Fruit fly (Drosophila melanogaster) whole organism, embryonic: Measurements from ENCODE around the gene sol.

Source experiments
- ATbp ChIP-seq: fragments of 200-800 bp; sonication (Bioruptor generic); optimal IDR thresholded peaks from 2 replicates; lab custom pipeline; 2017; ENCODE audit warnings: missing biosample characterization, mild to moderate bottlenecking, missing genetic modification characterization, missing genetic modification reagents
- C15 ChIP-seq: fragments of 200-800 bp; sonication (Bioruptor generic); IDR thresholded peaks from 3 replicates; pipeline ENCODE4 v1.3.6; 2022; ENCODE audit warnings: missing biosample characterization, missing genetic modification characterization
- CG10147 ChIP-seq: fragments of 200-800 bp; sonication (Bioruptor generic); optimal IDR thresholded peaks from 2 replicates; lab custom pipeline; 2019; ENCODE audit warnings: missing biosample characterization, mild to moderate bottlenecking, missing genetic modification characterization, moderate library complexity
- CG10979 ChIP-seq: fragments of 200-800 bp; sonication (Bioruptor generic); optimal IDR thresholded peaks from 2 replicates; lab custom pipeline; 2018; ENCODE audit warnings: missing biosample characterization, mild to moderate bottlenecking, missing genetic modification characterization, moderate library complexity
- CG11085 ChIP-seq: fragments of 200-800 bp; sonication (Bioruptor generic); IDR thresholded peaks from 2 replicates; pipeline ENCODE4 v1.3.6; 2022; ENCODE audit warnings: missing biosample characterization, missing genetic modification characterization
- CG14441 ChIP-seq: fragments of 200-800 bp; sonication (Bioruptor generic); IDR thresholded peaks from 2 replicates; pipeline ENCODE4 v1.3.6; 2022; ENCODE audit warnings: missing biosample characterization, missing genetic modification characterization
- CG14710 ChIP-seq: fragments of 200-800 bp; sonication (Bioruptor generic); optimal IDR thresholded peaks from 3 replicates; lab custom pipeline; 2019; ENCODE audit warnings: missing biosample characterization, mild to moderate bottlenecking, missing genetic modification characterization, moderate library complexity
- CG16779 ChIP-seq: fragments of 200-800 bp; sonication (Bioruptor generic); IDR thresholded peaks from 2 replicates; pipeline ENCODE4 v1.3.6; 2022; ENCODE audit warnings: missing biosample characterization, missing genetic modification characterization
- CG17328 ChIP-seq: fragments of 200-800 bp; sonication (Bioruptor generic); IDR thresholded peaks from 2 replicates; pipeline ENCODE4 v1.3.6; 2022; ENCODE audit warnings: missing biosample characterization, missing genetic modification characterization
- CG17802 ChIP-seq: fragments of 200-800 bp; sonication (Bioruptor generic); optimal IDR thresholded peaks from 2 replicates; lab custom pipeline; 2018; ENCODE audit warnings: missing biosample characterization, mild to moderate bottlenecking, missing genetic modification characterization, moderate library complexity
- CG1832 ChIP-seq: fragments of 200-800 bp; sonication (Bioruptor generic); optimal IDR thresholded peaks from 2 replicates; lab custom pipeline; 2017; ENCODE audit warnings: missing biosample characterization, mild to moderate bottlenecking, missing genetic modification characterization, inconsistent platforms
- CG2202 ChIP-seq: fragments of 200-800 bp; sonication (Bioruptor generic); optimal IDR thresholded peaks from 2 replicates; lab custom pipeline; 2018; ENCODE audit warnings: missing biosample characterization, mild to moderate bottlenecking, missing genetic modification characterization
- CG2875 ChIP-seq: fragments of 200-800 bp; sonication (Bioruptor generic); optimal IDR thresholded peaks from 2 replicates; lab custom pipeline; 2017; ENCODE audit warnings: missing biosample characterization, mild to moderate bottlenecking, missing genetic modification characterization, missing genetic modification reagents
- CG31388 ChIP-seq: fragments of 200-800 bp; sonication (Bioruptor generic); optimal IDR thresholded peaks from 2 replicates; lab custom pipeline; 2016; ENCODE audit warnings: missing biosample characterization, missing genetic modification characterization
- CG32767 ChIP-seq: fragments of 200-800 bp; sonication (Bioruptor generic); IDR thresholded peaks from 2 replicates; pipeline ENCODE4 v1.3.6; 2022; ENCODE audit warnings: missing biosample characterization, missing genetic modification characterization
- CG3407 ChIP-seq: fragments of 200-800 bp; sonication (Bioruptor generic); optimal IDR thresholded peaks from 2 replicates; lab custom pipeline; 2018; ENCODE audit warnings: missing biosample characterization, mild to moderate bottlenecking, missing genetic modification characterization
- CG34422 ChIP-seq: fragments of 200-800 bp; sonication (Bioruptor generic); IDR thresholded peaks from 3 replicates; pipeline ENCODE4 v1.3.6; 2022; ENCODE audit warnings: missing biosample characterization, missing genetic modification characterization
- CG3995 ChIP-seq: fragments of 200-800 bp; sonication (Bioruptor generic); optimal IDR thresholded peaks from 3 replicates; lab custom pipeline; 2016; ENCODE audit warnings: missing biosample characterization, missing genetic modification characterization
- CG4360 ChIP-seq: fragments of 200-800 bp; sonication (Bioruptor generic); IDR thresholded peaks from 2 replicates; pipeline ENCODE4 v1.3.6; 2022; ENCODE audit warnings: missing biosample characterization, missing genetic modification characterization
- CG4404 ChIP-seq: fragments of 200-800 bp; sonication (Bioruptor generic); IDR thresholded peaks from 2 replicates; pipeline ENCODE4 v1.3.6; 2022; ENCODE audit warnings: missing biosample characterization, missing genetic modification characterization
- CG4617 ChIP-seq: fragments of 200-800 bp; sonication (Bioruptor generic); optimal IDR thresholded peaks from 3 replicates; lab custom pipeline; 2016; ENCODE audit warnings: missing biosample characterization, missing genetic modification characterization, borderline replicate concordance
- CG7556 ChIP-seq: fragments of 200-800 bp; sonication (Bioruptor generic); optimal IDR thresholded peaks from 2 replicates; lab custom pipeline; 2017; ENCODE audit warnings: missing biosample characterization, mild to moderate bottlenecking, missing genetic modification characterization
- Dp ChIP-seq: fragments of 200-800 bp; sonication (Bioruptor generic); optimal IDR thresholded peaks from 2 replicates; lab custom pipeline; 2018; ENCODE audit warnings: missing biosample characterization, mild to moderate bottlenecking, missing genetic modification characterization, moderate library complexity
- H15 ChIP-seq: fragments of 200-800 bp; sonication (Bioruptor generic); IDR thresholded peaks from 3 replicates; pipeline ENCODE4 v1.3.6; 2022; ENCODE audit warnings: missing biosample characterization, missing genetic modification characterization
- Max ChIP-seq: fragments of 200-800 bp; sonication (Bioruptor generic); optimal IDR thresholded peaks from 2 replicates; lab custom pipeline; 2016; ENCODE audit warnings: missing biosample characterization, mild to moderate bottlenecking, missing genetic modification characterization
- Meics ChIP-seq: fragments of 200-800 bp; sonication (Bioruptor generic); optimal IDR thresholded peaks from 2 replicates; lab custom pipeline; 2017; ENCODE audit warnings: missing biosample characterization, mild to moderate bottlenecking, missing genetic modification characterization
- NFAT ChIP-seq: fragments of 200-800 bp; sonication (Bioruptor generic); IDR thresholded peaks from 2 replicates; pipeline ENCODE4 v1.3.6; 2022; ENCODE audit warnings: missing biosample characterization, missing genetic modification characterization
- NK7.1 ChIP-seq: fragments of 200-800 bp; sonication (Bioruptor generic); optimal IDR thresholded peaks from 3 replicates; lab custom pipeline; 2016; ENCODE audit warnings: missing biosample characterization, missing genetic modification characterization
- Neu2 ChIP-seq: fragments of 200-800 bp; sonication (Bioruptor generic); optimal IDR thresholded peaks from 3 replicates; lab custom pipeline; 2016; ENCODE audit warnings: missing biosample characterization, missing genetic modification characterization, borderline replicate concordance
- Poxn ChIP-seq: fragments of 200-800 bp; sonication (Bioruptor generic); IDR thresholded peaks from 2 replicates; pipeline ENCODE4 v1.3.6; 2022; ENCODE audit warnings: missing biosample characterization, missing genetic modification characterization
- bsh ChIP-seq, 2 experiments: fragments of 200-800 bp; sonication (Bioruptor generic); optimal IDR thresholded peaks; 2 replicates each; lab custom pipeline; 2017 to 2018; ENCODE audit warnings: mild to moderate bottlenecking in 2 of 2, missing biosample characterization in 2 of 2, missing genetic modification characterization in 2 of 2, moderate library complexity in 1 of 2
- btn ChIP-seq: fragments of 200-800 bp; sonication (Bioruptor generic); optimal IDR thresholded peaks from 2 replicates; lab custom pipeline; 2016; ENCODE audit warnings: missing biosample characterization, missing genetic modification characterization
- chif ChIP-seq, 2 experiments: fragments of 200-800 bp; sonication (Bioruptor generic); optimal IDR thresholded peaks; 3 replicates each; lab custom pipeline; 2016; ENCODE audit warnings: missing biosample characterization in 2 of 2, missing genetic modification characterization in 2 of 2
- chinmo ChIP-seq: fragments of 200-800 bp; sonication (Bioruptor generic); IDR thresholded peaks from 4 replicates; pipeline ENCODE4 v1.3.6; 2022; ENCODE audit warnings: missing biosample characterization, missing genetic modification characterization; ENCODE audit not compliant: partially characterized antibody
- disco-r ChIP-seq: fragments of 200-800 bp; sonication (Bioruptor generic); optimal IDR thresholded peaks from 2 replicates; lab custom pipeline; 2016; ENCODE audit warnings: missing biosample characterization, missing genetic modification characterization
- dm ChIP-seq: fragments of 200-800 bp; sonication (Bioruptor generic); optimal IDR thresholded peaks from 3 replicates; lab custom pipeline; 2016; ENCODE audit warnings: missing biosample characterization, missing genetic modification characterization
- ems ChIP-seq: fragments of 200-800 bp; sonication (Bioruptor generic); optimal IDR thresholded peaks from 3 replicates; lab custom pipeline; 2016; ENCODE audit warnings: missing biosample characterization, missing genetic modification characterization
- gfzf ChIP-seq: fragments of 200-800 bp; sonication (Bioruptor generic); optimal IDR thresholded peaks from 2 replicates; lab custom pipeline; 2016; ENCODE audit warnings: missing biosample characterization, mild to moderate bottlenecking, missing genetic modification characterization, moderate library complexity
- her ChIP-seq: fragments of 200-800 bp; sonication (Bioruptor generic); optimal IDR thresholded peaks from 2 replicates; lab custom pipeline; 2016; ENCODE audit warnings: missing biosample characterization, missing genetic modification characterization
- kah ChIP-seq: fragments of 200-800 bp; sonication (Bioruptor generic); optimal IDR thresholded peaks from 2 replicates; lab custom pipeline; 2018; ENCODE audit warnings: missing biosample characterization, mild to moderate bottlenecking, missing genetic modification characterization
- klu ChIP-seq: fragments of 200-800 bp; sonication (Bioruptor generic); IDR thresholded peaks from 2 replicates; pipeline ENCODE4 v1.3.6; 2022; ENCODE audit warnings: missing biosample characterization, missing genetic modification characterization
- pan ChIP-seq, 4 experiments: fragments of >200 bp in 3 of 4; fragments of 200-800 bp in 1 of 4; sonication (Bioruptor generic) in 1 of 4; optimal IDR thresholded peaks in 3 of 4; IDR thresholded peaks in 1 of 4; 2 replicates each; pipeline versions ENCODE4 v1.3.6 to Lab custom; 2017 to 2022; ENCODE audit warnings: missing biosample characterization in 2 of 4, missing genetic modification characterization in 2 of 4, mixed read lengths in 1 of 4
- pnt ChIP-seq: fragments of 200-800 bp; sonication (Bioruptor generic); optimal IDR thresholded peaks from 3 replicates; lab custom pipeline; 2016; ENCODE audit warnings: missing biosample characterization, missing genetic modification characterization
- scrt ChIP-seq: fragments of 200-800 bp; sonication (Bioruptor generic); optimal IDR thresholded peaks from 2 replicates; lab custom pipeline; 2018; ENCODE audit warnings: missing biosample characterization, mild to moderate bottlenecking, missing genetic modification characterization, moderate library complexity
- sd ChIP-seq: fragments of 200-800 bp; sonication (Bioruptor generic); optimal IDR thresholded peaks from 3 replicates; lab custom pipeline; 2018; ENCODE audit warnings: missing biosample characterization, mild to moderate bottlenecking, missing genetic modification characterization, moderate library complexity
- shn ChIP-seq: fragments of 200-800 bp; sonication (Bioruptor generic); optimal IDR thresholded peaks from 3 replicates; lab custom pipeline; 2016; ENCODE audit warnings: missing biosample characterization, missing genetic modification characterization
- slou ChIP-seq: fragments of 200-800 bp; sonication (Bioruptor generic); optimal IDR thresholded peaks from 3 replicates; lab custom pipeline; 2016; ENCODE audit warnings: missing biosample characterization, missing genetic modification characterization
- wor ChIP-seq: fragments of 200-800 bp; sonication (Bioruptor generic); IDR thresholded peaks from 2 replicates; pipeline ENCODE4 v1.3.6; 2022; ENCODE audit warnings: missing biosample characterization, missing genetic modification characterization
- zfh2 ChIP-seq: fragments of 200-800 bp; sonication (Bioruptor generic); optimal IDR thresholded peaks from 2 replicates; lab custom pipeline; 2016; ENCODE audit warnings: missing biosample characterization, missing genetic modification characterization

The sol gene

dm6 chrX:21367363-21368072 lies 17.4 kb downstream of the sol start (continued):
- peak; percentile 93 to 96 for TF ChIP-seq chif (GFP tag; optimal IDR thresholded peaks at IDR 0.05; lab: Kevin White, UChicago)
- TF ChIP-seq C15 = peak; percentile 89
- peak; percentile 95 for TF ChIP-seq CG3407 (GFP tag; lab: Kevin White, UChicago)
- TF ChIP-seq CG32767 (GFP tag; lab: Robert Waterston, UW) = peak; percentile 95
- TF ChIP-seq NK7.1 (GFP tag; lab: Kevin White, UChicago) = peak; percentile 93
- peak; percentile 95 for TF ChIP-seq wor (GFP tag; lab: Robert Waterston, UW)
- TF ChIP-seq CG11085 (GFP tag; lab: Robert Waterston, UW) = peak; percentile 94
- TF ChIP-seq ATbp (GFP tag; lab: Kevin White, UChicago) = peak; percentile 98
- TF ChIP-seq sd (tag; lab: Kevin White, UChicago) = peak; percentile 90
- no peak for TF ChIP-seq gfzf (GFP tag; lab: Kevin White, UChicago)
- TF ChIP-seq CG17802 = peak; percentile 88
- TF ChIP-seq NFAT (GFP tag; lab: Robert Waterston, UW) = peak; percentile 94
- peak; percentile 96 for TF ChIP-seq CG10147 (GFP tag; lab: Kevin White, UChicago)
- peak; percentile 95 for TF ChIP-seq scrt
- peak; percentile 95 for TF ChIP-seq CG4617
- TF ChIP-seq chinmo (GFP tag; lab: Robert Waterston, UW) = 0 out of 4 replicates have a peak, but pooled peaks have one; percentile 45
- TF ChIP-seq btn = peak; percentile 86
- TF ChIP-seq Max (GFP tag; lab: Kevin White, UChicago) = peak; percentile 97
- peak; percentile 76 for TF ChIP-seq CG4360 (GFP tag; lab: Robert Waterston, UW)
- TF ChIP-seq CG3995 (GFP tag; lab: Kevin White, UChicago) = peak; percentile 80
- TF ChIP-seq CG7556 (GFP tag; lab: Kevin White, UChicago) = peak; percentile 98
- no peak for TF ChIP-seq pan (optimal IDR thresholded peaks at IDR 0.05; lab: Kevin White, UChicago)
- TF ChIP-seq pan (GFP tag; optimal IDR thresholded peaks at IDR 0.05 in 1 of 2, IDR thresholded peaks at IDR 0.05 in 1 of 2) = peak in 1 of 2 experiments; percentile 97
- peak; percentile 75; the same call in 1 of the 2 replicates for TF ChIP-seq CG16779 (GFP tag; lab: Robert Waterston, UW)
- TF ChIP-seq CG31388 = peak; percentile 87
- TF ChIP-seq kah = peak; percentile 95
- peak; percentile 97 for TF ChIP-seq ems (GFP tag; lab: Kevin White, UChicago)
- TF ChIP-seq slou (GFP tag; lab: Kevin White, UChicago) = peak; percentile 95
- peak; percentile 98 for TF ChIP-seq Meics (GFP tag; lab: Kevin White, UChicago)
- peak; percentile 96 for TF ChIP-seq CG2875
- TF ChIP-seq dm (GFP tag; lab: Kevin White, UChicago) = peak; percentile 87
- TF ChIP-seq pnt = peak; percentile 94
- TF ChIP-seq CG1832 (GFP tag; lab: Kevin White, UChicago) = no peak
- peak; percentile 82 for TF ChIP-seq Poxn (GFP tag; lab: Robert Waterston, UW)
- TF ChIP-seq CG4404 (GFP tag; lab: Robert Waterston, UW) = peak; percentile 95
- TF ChIP-seq CG14710 (tag; lab: Kevin White, UChicago) = peak; percentile 95
- peak; percentile 97 for TF ChIP-seq CG10979
- TF ChIP-seq zfh2 = peak; percentile 97
- TF ChIP-seq CG2202 (tag; lab: Kevin White, UChicago) = peak; percentile 94
- TF ChIP-seq bsh (GFP tag; optimal IDR thresholded peaks at IDR 0.05; lab: Kevin White, UChicago) = peak; percentile 97
- TF ChIP-seq Neu2 = peak; percentile 72
- TF ChIP-seq klu (GFP tag; lab: Robert Waterston, UW) = peak; percentile 94
- peak; percentile 91 for TF ChIP-seq her
- peak; percentile 93 for TF ChIP-seq CG17328 (GFP tag; lab: Robert Waterston, UW)
- TF ChIP-seq H15 (GFP tag; lab: Robert Waterston, UW) = peak; percentile 95
- TF ChIP-seq shn = peak; percentile 93
- TF ChIP-seq CG14441 (GFP tag; lab: Robert Waterston, UW) = peak; percentile 95
- peak; percentile 32 for TF ChIP-seq Dp
- TF ChIP-seq CG34422 = peak; percentile 97
- peak; percentile 94 for TF ChIP-seq disco-r (GFP tag; lab: Kevin White, UChicago)
